Worm (Caenorhabditis elegans) whole organism, late embryonic: ENCODE data around the gene cmtr-2.

Experiments used
- T23F11.4 ChIP-seq: fragments of 200-800 bp; sonication (Bioruptor generic); optimal IDR thresholded peaks from 2 replicates; lab custom pipeline; 2018; ENCODE audit warnings: mild to moderate bottlenecking, missing genetic modification characterization, missing compliant biosample characterization
- ceh-22 ChIP-seq: sonication (generic microtip); optimal IDR thresholded peaks from 2 replicates; lab custom pipeline; 2017; ENCODE audit warnings: missing biosample characterization, missing genetic modification characterization
- ceh-24 ChIP-seq: sonication (generic microtip); optimal IDR thresholded peaks from 2 replicates; lab custom pipeline; 2016; ENCODE audit warnings: mild to moderate bottlenecking, missing genetic modification characterization, missing compliant biosample characterization
- elt-2 ChIP-seq: sonication (generic microtip); optimal IDR thresholded peaks from 2 replicates; lab custom pipeline; 2016; ENCODE audit warnings: missing genetic modification reagents, missing genetic modification characterization, missing compliant biosample characterization
- hlh-30 ChIP-seq: sonication (generic microtip); optimal IDR thresholded peaks from 2 replicates; lab custom pipeline; 2017; ENCODE audit warnings: antibody characterized with exemption, missing genetic modification characterization, missing compliant biosample characterization; ENCODE audit not compliant: insufficient read depth
- pha-4 ChIP-seq: fragments of 150-350 bp; optimal IDR thresholded peaks from 2 replicates; lab custom pipeline; 2018; ENCODE audit warnings: missing biosample characterization, missing genetic modification reagents, missing genetic modification characterization
- pqm-1 ChIP-seq: sonication (generic microtip); optimal IDR thresholded peaks from 2 replicates; lab custom pipeline; 2016; ENCODE audit warnings: missing genetic modification characterization, missing compliant biosample characterization
- sdc-2 ChIP-seq: sonication (generic microtip); optimal IDR thresholded peaks from 2 replicates; lab custom pipeline; 2016; ENCODE audit warnings: missing genotype, missing genetic modification characterization, missing compliant biosample characterization
- unc-42 ChIP-seq: sonication (generic microtip); optimal IDR thresholded peaks from 2 replicates; lab custom pipeline; 2016; ENCODE audit warnings: missing genotype, missing genetic modification characterization, missing compliant biosample characterization

ce11 chrIII:6601073-6601472 lies 14.1 kb upstream of the cmtr-2 start, which contains the start of gene let-765:
- TF ChIP-seq T23F11.4 (GFP tag; lab: Kevin White, UChicago) (no peak), pha-4 (no peak), ceh-24 (no peak), unc-42 (tag; lab: Kevin White, UChicago) (no peak), pqm-1 (no peak), sdc-2 (no peak), hlh-30 (no peak), ceh-22 (no peak), elt-2 (tag; lab: Kevin White, UChicago) (no peak)
